Worm (Caenorhabditis elegans) whole organism, midembryonic: ENCODE measurements around the gene Y51H7C.1.
"Not testable (repeated sequence)": the region's sequence is repeated elsewhere in the genome, so short reads cannot be mapped to it uniquely, and the experiment has no call there.

Experiments
- T22C8.4 ChIP-seq: fragments of 200-800 bp; sonication (Bioruptor generic); IDR thresholded peaks from 2 replicates; pipeline ENCODE4 v1.3.6; 2022; ENCODE audit warnings: missing genetic modification characterization, missing compliant biosample characterization
- cog-1 ChIP-seq: sonication (generic microtip); optimal IDR thresholded peaks from 2 replicates; lab custom pipeline; 2016; ENCODE audit warnings: missing genetic modification characterization, missing compliant biosample characterization
- flt-1 ChIP-seq: fragments of 200-800 bp; sonication (Bioruptor generic); IDR thresholded peaks from 2 replicates; pipeline ENCODE4 v1.3.6; 2022; ENCODE audit warnings: missing genetic modification characterization, missing compliant biosample characterization
- klf-2 ChIP-seq: fragments of 200-800 bp; sonication (Bioruptor generic); conservative IDR thresholded peaks from 2 replicates; pipeline ENCODE4 v1.3.6; 2022; ENCODE audit warnings: missing genetic modification reagents, missing genetic modification characterization, missing compliant biosample characterization
- ref-1 ChIP-seq: fragments of 200-800 bp; sonication (Bioruptor generic); conservative IDR thresholded peaks from 2 replicates; pipeline ENCODE4 v1.3.6; 2022; ENCODE audit warnings: missing genetic modification reagents, missing genetic modification characterization, missing compliant biosample characterization
- tab-1 ChIP-seq: fragments of 200-800 bp; sonication (Bioruptor generic); IDR thresholded peaks from 2 replicates; pipeline ENCODE4 v1.3.6; 2022; ENCODE audit warnings: missing genetic modification characterization, missing compliant biosample characterization
- ztf-23 ChIP-seq: fragments of 200-800 bp; sonication (Bioruptor generic); IDR thresholded peaks from 2 replicates; pipeline ENCODE4 v1.3.6; 2022; ENCODE audit warnings: missing genetic modification reagents, missing genetic modification characterization, missing compliant biosample characterization
- ztf-29 ChIP-seq: fragments of 200-800 bp; sonication (Bioruptor generic); IDR thresholded peaks from 2 replicates; pipeline ENCODE4 v1.3.6; 2022; ENCODE audit warnings: missing genetic modification reagents, missing genetic modification characterization, missing compliant biosample characterization

ce11 chrII:1467711-1468110 is at the start of gene Y51H7C.1:
- TF ChIP-seq tab-1; ztf-23 (GFP tag; lab: Robert Waterston, UW); ztf-29 (GFP tag; lab: Robert Waterston, UW); klf-2 (GFP tag; lab: Robert Waterston, UW); T22C8.4 (GFP tag; lab: Robert Waterston, UW); flt-1 (GFP tag; lab: Robert Waterston, UW); cog-1 (tag; lab: Kevin White, UChicago); ref-1 (GFP tag; lab: Robert Waterston, UW): not testable (repeated sequence)
